Fruit fly (Drosophila melanogaster): ENCODE measurements around the gene CG13056.

Gene CG13056

DNA sequence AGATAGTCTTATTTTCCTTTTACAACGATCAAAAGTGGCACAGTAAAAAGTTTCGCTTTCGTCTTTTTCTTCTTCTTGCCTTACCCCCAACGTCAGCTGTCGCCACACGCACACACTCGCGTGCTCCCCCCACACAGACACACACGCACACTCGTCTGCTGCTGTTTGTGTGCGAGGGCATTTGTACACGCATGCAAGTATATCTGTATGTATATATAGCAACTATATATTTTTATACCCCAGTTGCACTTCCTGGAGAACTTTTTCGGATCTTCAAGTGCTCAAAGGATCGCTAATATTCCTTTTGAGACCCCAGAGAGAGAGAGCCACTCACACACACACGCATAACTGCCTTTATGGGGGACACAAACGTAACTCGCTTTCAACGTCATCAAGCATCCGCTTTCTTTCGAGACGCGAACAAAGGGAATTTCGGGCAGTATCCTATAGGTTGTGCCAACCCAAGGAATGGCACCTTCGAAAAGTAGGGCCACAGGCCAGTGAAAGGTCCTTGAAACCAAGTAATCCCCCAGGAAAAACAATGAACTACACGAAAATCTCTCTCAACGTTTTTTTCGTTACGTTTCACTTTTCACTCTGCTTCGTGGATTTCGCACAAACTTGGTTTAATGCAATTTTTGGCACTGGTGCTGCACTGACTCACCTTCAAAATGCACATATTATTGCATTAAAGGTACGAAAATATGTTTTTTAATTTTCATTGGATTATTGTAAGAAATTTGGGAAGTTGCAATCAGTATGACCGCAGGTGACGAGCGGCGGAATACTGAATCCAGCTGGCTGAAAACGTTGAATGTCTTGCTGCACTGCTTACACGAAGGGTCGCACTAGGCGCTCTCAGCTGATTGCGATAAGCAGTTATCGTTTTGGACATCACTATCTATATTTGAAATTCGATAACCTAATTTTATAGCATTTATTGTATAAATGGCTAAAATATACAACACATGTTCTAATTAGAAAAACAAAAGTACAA lies 45.0 kb downstream of the CG13056 start, which contains the start of gene roq:
Gene roq, minus strand, starts transcription at position 799 of the 997 bp plus-strand sequence.
- no peak for TF ChIP-seq h (optimal IDR thresholded peaks at IDR 0.05)
- TF ChIP-seq insv (optimal IDR thresholded peaks at IDR 0.05), result no peak
- TF ChIP-seq Sin3A (optimal IDR thresholded peaks at IDR 0.05), result no peak
- no peak for TF ChIP-seq Myc (optimal IDR thresholded peaks at IDR 0.05)
- no peak for TF ChIP-seq ttk (optimal IDR thresholded peaks at IDR 0.05)
- no peak for TF ChIP-seq psq (optimal IDR thresholded peaks at IDR 0.05)

DNA sequence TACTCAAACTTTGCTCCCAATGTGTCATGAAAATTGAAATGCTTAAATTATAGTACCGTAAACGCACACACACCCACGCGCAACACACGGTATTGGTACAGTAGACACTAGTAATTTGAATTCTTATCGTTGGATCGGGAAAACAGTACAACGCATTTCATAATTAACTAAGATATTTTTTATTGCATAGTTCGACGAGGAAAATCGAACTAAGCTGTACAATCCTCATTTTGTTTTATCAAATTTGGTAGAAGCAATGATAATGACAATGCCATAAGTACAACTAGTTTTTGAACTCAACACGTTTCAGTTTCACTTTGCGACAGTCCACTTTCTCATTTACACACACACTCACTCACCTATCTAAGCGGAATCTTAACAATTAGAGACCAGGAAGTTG lies 47.7 kb downstream of the CG13056 start:
- TF ChIP-seq h (optimal IDR thresholded peaks at IDR 0.05) (no peak), Myc (optimal IDR thresholded peaks at IDR 0.05) (no peak), ttk (optimal IDR thresholded peaks at IDR 0.05) (no peak), psq (optimal IDR thresholded peaks at IDR 0.05) (no peak), insv (optimal IDR thresholded peaks at IDR 0.05) (no peak), Sin3A (optimal IDR thresholded peaks at IDR 0.05) (no peak)

- TF ChIP-seq insv (optimal IDR thresholded peaks at IDR 0.05) (no peak), Sin3A (optimal IDR thresholded peaks at IDR 0.05) (no peak), h (optimal IDR thresholded peaks at IDR 0.05) (no peak), Myc (optimal IDR thresholded peaks at IDR 0.05) (no peak)
Measured at dm6 chr3L:16381184-16381797, 48.2 kb downstream of the CG13056 start, which contains the start of gene Agpat4. Agpat4 (minus strand) TSS chr3L:16381570.

dm6 chr3L:16383056-16383455 lies 49.9 kb downstream of the CG13056 start:
- TF ChIP-seq Sin3A (optimal IDR thresholded peaks at IDR 0.05) (no peak), Myc (optimal IDR thresholded peaks at IDR 0.05) (no peak), h (optimal IDR thresholded peaks at IDR 0.05) (no peak), ttk (optimal IDR thresholded peaks at IDR 0.05) (no peak), insv (optimal IDR thresholded peaks at IDR 0.05) (no peak), psq (optimal IDR thresholded peaks at IDR 0.05) (no peak)
